Worm (Caenorhabditis elegans) whole organism, young adult: ENCODE data around the gene F23F1.4.

ENCODE experiments used
- B0035.1 ChIP-seq: sonication (generic microtip); optimal IDR thresholded peaks from 2 replicates; lab custom pipeline; 2016; ENCODE audit warnings: missing genetic modification characterization, mild to moderate bottlenecking, missing compliant biosample characterization, missing genotype, missing genetic modification reagents
- D2030.7 ChIP-seq: fragments of 200-800 bp; sonication (Bioruptor generic); IDR thresholded peaks from 2 replicates; pipeline ENCODE4 v1.3.6; 2022; ENCODE audit warnings: missing genetic modification reagents, missing genetic modification characterization, missing compliant biosample characterization
- F23B12.7 ChIP-seq: sonication (generic microtip); optimal IDR thresholded peaks from 2 replicates; lab custom pipeline; 2017; ENCODE audit warnings: missing genetic modification characterization, mild to moderate bottlenecking, missing compliant biosample characterization, antibody characterized with exemption, moderate library complexity; ENCODE audit not compliant: insufficient read depth
- F39B2.1 ChIP-seq: fragments of 200-800 bp; sonication (Bioruptor generic); IDR thresholded peaks from 2 replicates; pipeline ENCODE4 v1.3.6; 2022; ENCODE audit warnings: missing genetic modification reagents, missing genetic modification characterization, missing compliant biosample characterization
- F52B5.7 ChIP-seq: sonication (generic microtip); optimal IDR thresholded peaks from 2 replicates; lab custom pipeline; 2016; ENCODE audit warnings: mild to moderate bottlenecking, missing genetic modification characterization, missing compliant biosample characterization
- K12H6.12 ChIP-seq: fragments of 200-800 bp; sonication (Bioruptor generic); optimal IDR thresholded peaks from 2 replicates; lab custom pipeline; 2018; ENCODE audit warnings: mild to moderate bottlenecking, missing genetic modification characterization, missing compliant biosample characterization
- Y79H2A.3 ChIP-seq: fragments of 200-800 bp; sonication (Bioruptor generic); conservative IDR thresholded peaks from 2 replicates; pipeline ENCODE4 v1.3.6; 2022; ENCODE audit warnings: missing genetic modification reagents, missing genetic modification characterization, missing compliant biosample characterization
- akir-1 ChIP-seq: fragments of 200-800 bp; sonication (Bioruptor generic); optimal IDR thresholded peaks from 2 replicates; lab custom pipeline; 2018; ENCODE audit warnings: mild to moderate bottlenecking, missing genetic modification characterization, moderate library complexity, missing compliant biosample characterization
- attf-5 ChIP-seq: fragments of 200-800 bp; sonication (Bioruptor generic); optimal IDR thresholded peaks from 2 replicates; lab custom pipeline; 2018; ENCODE audit warnings: mild to moderate bottlenecking, missing genetic modification characterization, missing compliant biosample characterization
- cebp-2 ChIP-seq: fragments of 200-800 bp; sonication (Bioruptor generic); IDR thresholded peaks from 2 replicates; pipeline ENCODE4 v1.3.6; 2022; ENCODE audit warnings: missing genetic modification characterization, missing compliant biosample characterization
- ceh-91 ChIP-seq: fragments of 200-800 bp; sonication (Bioruptor generic); IDR thresholded peaks from 2 replicates; pipeline ENCODE4 v1.3.6; 2022; ENCODE audit warnings: missing genetic modification reagents, missing genetic modification characterization, missing compliant biosample characterization
- dox-1 ChIP-seq: fragments of 200-800 bp; sonication (Bioruptor generic); IDR thresholded peaks from 2 replicates; pipeline ENCODE4 v1.3.6; 2022; ENCODE audit warnings: missing genetic modification reagents, missing genetic modification characterization, missing compliant biosample characterization
- egrh-3 ChIP-seq: fragments of 200-800 bp; sonication (Bioruptor generic); IDR thresholded peaks from 2 replicates; pipeline ENCODE4 v1.3.6; 2022; ENCODE audit warnings: missing genetic modification reagents, missing genetic modification characterization, missing compliant biosample characterization
- gei-17 ChIP-seq: fragments of 200-800 bp; sonication (Bioruptor generic); optimal IDR thresholded peaks from 2 replicates; lab custom pipeline; 2018; ENCODE audit warnings: mild to moderate bottlenecking, missing genetic modification characterization, missing compliant biosample characterization
- him-1 ChIP-seq: sonication (generic microtip); optimal IDR thresholded peaks from 2 replicates; lab custom pipeline; 2016; ENCODE audit warnings: missing genotype, missing genetic modification reagents, missing genetic modification characterization, missing compliant biosample characterization
- hlh-26 ChIP-seq: fragments of 200-800 bp; sonication (Bioruptor generic); conservative IDR thresholded peaks from 2 replicates; pipeline ENCODE4 v1.3.6; 2022; ENCODE audit warnings: missing genetic modification reagents, missing genetic modification characterization, missing compliant biosample characterization
- hrde-1 ChIP-seq: sonication (generic microtip); optimal IDR thresholded peaks from 2 replicates; lab custom pipeline; 2016; ENCODE audit warnings: missing genetic modification characterization, mild to moderate bottlenecking, missing compliant biosample characterization, moderate library complexity, missing genotype, missing genetic modification reagents, borderline replicate concordance
- lin-26 ChIP-seq: fragments of 200-800 bp; sonication (Bioruptor generic); IDR thresholded peaks from 2 replicates; pipeline ENCODE4 v1.3.6; 2022; ENCODE audit warnings: missing genetic modification reagents, missing genetic modification characterization, missing compliant biosample characterization
- lsy-27 ChIP-seq: sonication (generic microtip); optimal IDR thresholded peaks from 2 replicates; lab custom pipeline; 2017; ENCODE audit warnings: missing genetic modification characterization, mild to moderate bottlenecking, missing compliant biosample characterization, antibody characterized with exemption, missing genotype, borderline replicate concordance; ENCODE audit not compliant: insufficient read depth
- madf-6 ChIP-seq: fragments of 200-800 bp; sonication (Bioruptor generic); IDR thresholded peaks from 2 replicates; pipeline ENCODE4 v1.3.6; 2022; ENCODE audit warnings: missing genetic modification reagents, missing genetic modification characterization, missing compliant biosample characterization
- mcd-1 ChIP-seq: fragments of 200-800 bp; sonication (Bioruptor generic); IDR thresholded peaks from 2 replicates; pipeline ENCODE4 v1.3.6; 2022; ENCODE audit warnings: missing genetic modification reagents, missing genetic modification characterization, missing compliant biosample characterization
- nfya-1 ChIP-seq: sonication (generic microtip); optimal IDR thresholded peaks from 2 replicates; lab custom pipeline; 2017; ENCODE audit warnings: antibody characterized with exemption, missing compliant biosample characterization, missing genetic modification characterization, borderline replicate concordance; ENCODE audit not compliant: insufficient read depth
- nfya-2 ChIP-seq: fragments of 200-800 bp; sonication (Bioruptor generic); IDR thresholded peaks from 2 replicates; pipeline ENCODE4 v1.3.6; 2022; ENCODE audit warnings: missing genetic modification reagents, missing genetic modification characterization, missing compliant biosample characterization
- nhr-179 ChIP-seq: sonication (generic microtip); optimal IDR thresholded peaks from 2 replicates; lab custom pipeline; 2016; ENCODE audit warnings: mild to moderate bottlenecking, missing genetic modification characterization, missing compliant biosample characterization
- nhr-80 ChIP-seq: sonication (generic microtip); optimal IDR thresholded peaks from 2 replicates; lab custom pipeline; 2016; ENCODE audit warnings: missing genetic modification characterization, missing compliant biosample characterization
- nhr-90 ChIP-seq: sonication (generic microtip); optimal IDR thresholded peaks from 2 replicates; lab custom pipeline; 2016; ENCODE audit warnings: missing genotype, mild to moderate bottlenecking, missing genetic modification characterization, missing compliant biosample characterization
- rcor-1 ChIP-seq: fragments of 200-800 bp; sonication (Bioruptor generic); IDR thresholded peaks from 2 replicates; pipeline ENCODE4 v1.3.6; 2022; ENCODE audit warnings: missing genetic modification reagents, missing genetic modification characterization, missing compliant biosample characterization
- snpc-1.3 ChIP-seq: sonication (generic microtip); optimal IDR thresholded peaks from 2 replicates; lab custom pipeline; 2017; ENCODE audit warnings: missing genetic modification characterization, mild to moderate bottlenecking, missing compliant biosample characterization, antibody characterized with exemption, moderate library complexity, missing genotype, missing genetic modification reagents; ENCODE audit not compliant: insufficient read depth
- snpc-3.4 ChIP-seq: sonication (generic microtip); optimal IDR thresholded peaks from 2 replicates; lab custom pipeline; 2017; ENCODE audit warnings: missing genetic modification characterization, mild to moderate bottlenecking, missing compliant biosample characterization, antibody characterized with exemption, moderate library complexity, missing genotype, missing genetic modification reagents
- somi-1 ChIP-seq: fragments of 200-800 bp; sonication (Bioruptor generic); optimal IDR thresholded peaks from 2 replicates; lab custom pipeline; 2018; ENCODE audit warnings: mild to moderate bottlenecking, missing genetic modification characterization, missing compliant biosample characterization
- tbp1 ChIP-seq: fragments of 200-800 bp; sonication (Bioruptor generic); optimal IDR thresholded peaks from 2 replicates; lab custom pipeline; 2018; ENCODE audit warnings: mild to moderate bottlenecking, missing genetic modification characterization, missing compliant biosample characterization
- tbx-9 ChIP-seq: sonication (generic microtip); optimal IDR thresholded peaks from 2 replicates; lab custom pipeline; 2016; ENCODE audit warnings: borderline replicate concordance, missing genetic modification characterization, inconsistent platforms, missing compliant biosample characterization
- ztf-22 ChIP-seq: fragments of 200-800 bp; sonication (Bioruptor generic); optimal IDR thresholded peaks from 2 replicates; lab custom pipeline; 2018; ENCODE audit warnings: mild to moderate bottlenecking, missing genetic modification characterization, moderate library complexity, missing compliant biosample characterization
- ztf-26 ChIP-seq: sonication (generic microtip); optimal IDR thresholded peaks from 2 replicates; lab custom pipeline; 2017; ENCODE audit warnings: missing genetic modification characterization, missing compliant biosample characterization

Gene F23F1.4

ce11 chrII:28283-28682 is at the start of gene F23F1.4:
TSS of gene F23F1.4 (minus strand) at chrII:28423.
- TF ChIP-seq somi-1 (no peak), nfya-2 (GFP tag; lab: Robert Waterston, UW) (no peak), madf-6 (no peak), him-1 (no peak)

- 0 out of 2 replicates have a peak, but pooled peaks have one; percentile 22 for TF ChIP-seq dox-1 (GFP tag; lab: Robert Waterston, UW)
- TF ChIP-seq hlh-26 (GFP tag; lab: Robert Waterston, UW), result no peak
- no peak for TF ChIP-seq nhr-90
- no peak for TF ChIP-seq snpc-3.4
- no peak for TF ChIP-seq mcd-1 (GFP tag; lab: Robert Waterston, UW)
- peak; percentile 82 for TF ChIP-seq nhr-80 (tag; lab: Kevin White, UChicago)
- no peak for TF ChIP-seq F23B12.7
- TF ChIP-seq Y79H2A.3 (GFP tag; lab: Robert Waterston, UW), result no peak
- TF ChIP-seq egrh-3 (GFP tag; lab: Robert Waterston, UW), result no peak
- no peak for TF ChIP-seq him-1
- TF ChIP-seq somi-1, result no peak
- no peak for TF ChIP-seq lin-26 (GFP tag; lab: Robert Waterston, UW)
- no peak for TF ChIP-seq ceh-91
- TF ChIP-seq nfya-1, result no peak
- no peak for TF ChIP-seq gei-17
These were observed 48.4 kb upstream of the F23F1.4 start for ce11 chrII:76662-77061.

- no peak for TF ChIP-seq nhr-80 (tag; lab: Kevin White, UChicago)
- TF ChIP-seq F39B2.1 (GFP tag; lab: Robert Waterston, UW), result no peak
- no peak for TF ChIP-seq attf-5
- no peak for TF ChIP-seq ztf-22 (GFP tag; lab: Kevin White, UChicago)
- no peak for TF ChIP-seq F52B5.7
- TF ChIP-seq nhr-179, result no peak
- no peak for TF ChIP-seq hrde-1 (tag; lab: Kevin White, UChicago)
- TF ChIP-seq B0035.1 (tag; lab: Kevin White, UChicago), result no peak
- TF ChIP-seq mcd-1 (GFP tag; lab: Robert Waterston, UW), result no peak
- no peak for TF ChIP-seq ztf-26 (tag; lab: Kevin White, UChicago)
- no peak for TF ChIP-seq madf-6
- no peak for TF ChIP-seq lsy-27 (tag; lab: Kevin White, UChicago)
- TF ChIP-seq akir-1 (GFP tag; lab: Kevin White, UChicago), result no peak
- no peak for TF ChIP-seq tbp1 (GFP tag; lab: Kevin White, UChicago)
- TF ChIP-seq cebp-2 (GFP tag; lab: Robert Waterston, UW), result no peak
- TF ChIP-seq D2030.7 (GFP tag; lab: Robert Waterston, UW), result no peak
- TF ChIP-seq, all 124 proteins: peak for 0
These were observed 47.6 kb upstream of the F23F1.4 start for ce11 chrII:75831-76230.

- TF ChIP-seq K12H6.12 (no peak), snpc-1.3 (tag; lab: Kevin White, UChicago) (no peak), tbx-9 (no peak), hlh-26 (GFP tag; lab: Robert Waterston, UW) (no peak), ztf-22 (GFP tag; lab: Kevin White, UChicago) (no peak), rcor-1 (no peak)
These were observed 45.7 kb upstream of the F23F1.4 start for ce11 chrII:73892-74291.
